Worm (Caenorhabditis elegans) whole organism, L2 larva: ENCODE results near the gene F18E3.13.

Experiments used
- ama-1 ChIP-seq: fragments of 150-350 bp; optimal IDR thresholded peaks from 2 replicates; lab custom pipeline; 2018; ENCODE audit warnings: inconsistent platforms
- egl-27 ChIP-seq: sonication (generic microtip); optimal IDR thresholded peaks from 3 replicates; lab custom pipeline; 2017; ENCODE audit warnings: missing biosample characterization, missing genetic modification reagents, missing genetic modification characterization
- unc-62 ChIP-seq: fragments of 150-350 bp; optimal IDR thresholded peaks from 2 replicates; lab custom pipeline; 2014; ENCODE audit warnings: missing biosample characterization, missing genetic modification reagents, missing genetic modification characterization

- TF ChIP-seq egl-27 (tag; lab: Kevin White, UChicago) = no peak
- TF ChIP-seq ama-1 (lab: Kevin White, UChicago) = peak; percentile 87
- TF ChIP-seq unc-62 = no peak
These were observed 19.6 kb downstream of the F18E3.13 start, which contains the start of the genes ddo-2 and F25E5.8 for ce11 chrV:7435376-7436204.
